Fruit fly (Drosophila melanogaster) Kc167 (cell line): ENCODE measurements around the gene SpdS.

ENCODE experiments used
- Myc ChIP-seq: fragments of >200 bp; optimal IDR thresholded peaks from 2 replicates; lab custom pipeline; 2017; ENCODE audit warnings: missing external identifiers
- Sin3A ChIP-seq: fragments of >200 bp; optimal IDR thresholded peaks from 2 replicates; lab custom pipeline; 2018; ENCODE audit warnings: missing external identifiers
- h ChIP-seq: fragments of >200 bp; optimal IDR thresholded peaks from 3 replicates; lab custom pipeline; 2018; ENCODE audit warnings: missing external identifiers

- TF ChIP-seq Myc (lab: Kevin White, UChicago) (no peak), h (no peak), Sin3A (lab: Kevin White, UChicago) (no peak)
Measured at dm6 chr3R:9605084-9605483, 26.4 kb upstream of the SpdS start.
